Worm (Caenorhabditis elegans) whole organism, early embryonic: ENCODE data around the gene smc-5.

ENCODE experiments used
- B0310.2 ChIP-seq: sonication (generic microtip); optimal IDR thresholded peaks from 2 replicates; lab custom pipeline; 2016; ENCODE audit warnings: mild to moderate bottlenecking, missing genetic modification characterization, missing compliant biosample characterization
- ama-1 ChIP-seq: fragments of 150-350 bp; optimal IDR thresholded peaks from 2 replicates; lab custom pipeline; 2014
- ets-7 ChIP-seq: sonication (generic microtip); optimal IDR thresholded peaks from 2 replicates; lab custom pipeline; 2016; ENCODE audit warnings: missing genotype, missing genetic modification characterization, missing compliant biosample characterization

- TF ChIP-seq ama-1 (lab: Kevin White, UChicago) (no peak), B0310.2 (tag; lab: Kevin White, UChicago) (no peak), ets-7 (tag; lab: Kevin White, UChicago) (no peak)
These were observed 29.8 kb downstream of the smc-5 start, which contains the start of gene pld-1 for ce11 chrII:5091640-5092243.
